Fruit fly (Drosophila melanogaster) whole organism, prepupa: ENCODE measurements around the gene CG43062.

Experiments used
- Blimp-1 ChIP-seq: fragments of 200-800 bp; sonication (Bioruptor generic); optimal IDR thresholded peaks from 3 replicates; lab custom pipeline; 2017; ENCODE audit warnings: missing biosample characterization, missing genetic modification characterization, mild to moderate bottlenecking, moderate library complexity, missing genetic modification reagents
- CG11762 ChIP-seq: fragments of 200-800 bp; sonication (Bioruptor generic); optimal IDR thresholded peaks from 3 replicates; lab custom pipeline; 2016; ENCODE audit warnings: missing biosample characterization, missing genetic modification characterization; ENCODE audit not compliant: insufficient read depth
- CG16779 ChIP-seq: fragments of 200-800 bp; sonication (Bioruptor generic); optimal IDR thresholded peaks from 3 replicates; lab custom pipeline; 2017; ENCODE audit warnings: missing biosample characterization, mild to moderate bottlenecking, missing genetic modification characterization
- CG6854 ChIP-seq: fragments of 200-800 bp; sonication (Bioruptor generic); optimal IDR thresholded peaks from 2 replicates; lab custom pipeline; 2017; ENCODE audit warnings: missing biosample characterization, mild to moderate bottlenecking, missing genetic modification characterization
- Hr39 ChIP-seq: fragments of 200-800 bp; sonication (Bioruptor generic); optimal IDR thresholded peaks from 2 replicates; lab custom pipeline; 2016; ENCODE audit warnings: missing biosample characterization, missing genetic modification characterization
- Smox ChIP-seq: fragments of 200-800 bp; sonication (Bioruptor generic); optimal IDR thresholded peaks from 3 replicates; lab custom pipeline; 2016; ENCODE audit warnings: missing biosample characterization, missing genetic modification characterization
- dac ChIP-seq: fragments of 200-800 bp; sonication (Bioruptor generic); optimal IDR thresholded peaks from 2 replicates; lab custom pipeline; 2017; ENCODE audit warnings: missing biosample characterization, mild to moderate bottlenecking, missing genetic modification characterization
- pdm3 ChIP-seq: fragments of 200-800 bp; sonication (Bioruptor generic); optimal IDR thresholded peaks from 3 replicates; lab custom pipeline; 2016; ENCODE audit warnings: missing biosample characterization, missing genetic modification characterization

dm6 chr3R:11770733-11771132 is 20.6 kb downstream of the CG43062 start:
- TF ChIP-seq Blimp-1 (GFP tag; lab: Kevin White, UChicago) (no peak), CG6854 (no peak), pdm3 (GFP tag; lab: Kevin White, UChicago) (no peak), Hr39 (GFP tag; lab: Kevin White, UChicago) (no peak), dac (GFP tag; lab: Kevin White, UChicago) (no peak), CG16779 (tag; lab: Kevin White, UChicago) (no peak), Smox (GFP tag; lab: Kevin White, UChicago) (no peak), CG11762 (GFP tag; lab: Kevin White, UChicago) (no peak)
